Fruit fly (Drosophila melanogaster) whole organism, embryonic: ENCODE measurements around the gene CG4982.
A peak's percentile ranks its signal among the peaks of the same experiment; 100 is the strongest.

Experiments used
- Awh ChIP-seq: fragments of 200-800 bp; sonication (Bioruptor generic); IDR thresholded peaks from 2 replicates; pipeline ENCODE4, ENCODE4 v1.3.6; 2022; ENCODE audit warnings: missing biosample characterization, missing genetic modification characterization
- Blimp-1 ChIP-seq: fragments of 200-800 bp; sonication (Bioruptor generic); optimal IDR thresholded peaks from 3 replicates; lab custom pipeline; 2018; ENCODE audit warnings: missing biosample characterization, missing genetic modification characterization, mild to moderate bottlenecking, moderate library complexity, missing genetic modification reagents
- CG10654 ChIP-seq: fragments of 200-800 bp; sonication (Bioruptor generic); optimal IDR thresholded peaks from 2 replicates; lab custom pipeline; 2016; ENCODE audit warnings: missing biosample characterization, missing genetic modification characterization
- CG11093 ChIP-seq: fragments of 200-800 bp; sonication (Bioruptor generic); IDR thresholded peaks from 3 replicates; pipeline ENCODE4 v1.3.6; 2022; ENCODE audit warnings: missing biosample characterization, missing genetic modification characterization
- CG12769 ChIP-seq: fragments of 200-800 bp; sonication (Bioruptor generic); optimal IDR thresholded peaks from 2 replicates; lab custom pipeline; 2019; ENCODE audit warnings: missing biosample characterization, mild to moderate bottlenecking, missing genetic modification characterization, moderate library complexity
- CG15514 ChIP-seq: fragments of 200-800 bp; sonication (Bioruptor generic); optimal IDR thresholded peaks from 3 replicates; lab custom pipeline; 2017; ENCODE audit warnings: missing biosample characterization, missing genetic modification characterization, mild to moderate bottlenecking, moderate library complexity, missing genetic modification reagents
- CG16813 ChIP-seq: fragments of 200-800 bp; sonication (Bioruptor generic); IDR thresholded peaks from 3 replicates; pipeline ENCODE4 v1.3.6; 2022; ENCODE audit warnings: missing biosample characterization, missing genetic modification characterization; ENCODE audit not compliant: partially characterized antibody
- CG17829 ChIP-seq: fragments of 200-800 bp; optimal IDR thresholded peaks from 2 replicates; lab custom pipeline; 2019; ENCODE audit warnings: missing biosample characterization, mild to moderate bottlenecking, missing genetic modification characterization, moderate library complexity
- CG32532 ChIP-seq: fragments of 200-800 bp; sonication (Bioruptor generic); IDR thresholded peaks from 2 replicates; pipeline ENCODE4 v1.3.6; 2022; ENCODE audit warnings: missing biosample characterization, missing genetic modification characterization
- CG43689 ChIP-seq: fragments of 200-800 bp; sonication (Bioruptor generic); IDR thresholded peaks from 2 replicates; pipeline ENCODE4 v1.3.6; 2022; ENCODE audit warnings: missing biosample characterization, missing genetic modification characterization
- CG5180 ChIP-seq: fragments of 200-800 bp; sonication (Bioruptor generic); optimal IDR thresholded peaks from 3 replicates; lab custom pipeline; 2017; ENCODE audit warnings: missing biosample characterization, missing genetic modification characterization, mild to moderate bottlenecking, moderate library complexity, missing genetic modification reagents
- CG6175 ChIP-seq: fragments of 200-800 bp; sonication (Bioruptor generic); IDR thresholded peaks from 3 replicates; pipeline ENCODE4 v1.3.6; 2022; ENCODE audit warnings: missing biosample characterization, missing genetic modification characterization
- CG7963 ChIP-seq: fragments of 200-800 bp; sonication (Bioruptor generic); IDR thresholded peaks from 3 replicates; pipeline ENCODE4 v1.3.6; 2022; ENCODE audit warnings: missing biosample characterization, missing genetic modification characterization; ENCODE audit not compliant: partially characterized antibody
- CHES-1-like ChIP-seq: fragments of 200-800 bp; sonication (Bioruptor generic); optimal IDR thresholded peaks from 2 replicates; lab custom pipeline; 2016; ENCODE audit warnings: missing biosample characterization, missing genetic modification characterization
- Ets65A ChIP-seq: fragments of 200-800 bp; sonication (Bioruptor generic); peaks from one replicate; lab custom pipeline; 2016; ENCODE audit warnings: missing biosample characterization, missing genetic modification characterization
- Hr51 ChIP-seq, 2 experiments: fragments of 200-800 bp; sonication (Bioruptor generic); optimal IDR thresholded peaks; 2 replicates in 1 of 2; 3 replicates in 1 of 2; lab custom pipeline; 2016 to 2018; ENCODE audit warnings: missing biosample characterization in 2 of 2, missing genetic modification characterization in 2 of 2, mild to moderate bottlenecking in 1 of 2, moderate library complexity in 1 of 2
- Kr ChIP-seq: fragments of 200-800 bp; sonication (Bioruptor generic); optimal IDR thresholded peaks from 2 replicates; lab custom pipeline; 2017; ENCODE audit warnings: missing biosample characterization, mild to moderate bottlenecking, missing genetic modification characterization
- MTF-1 ChIP-seq: fragments of 200-800 bp; sonication (Bioruptor generic); optimal IDR thresholded peaks from 2 replicates; lab custom pipeline; 2018; ENCODE audit warnings: missing biosample characterization, mild to moderate bottlenecking, missing genetic modification characterization, borderline replicate concordance
- Med ChIP-seq: fragments of 200-800 bp; sonication (Bioruptor generic); peaks from one replicate; lab custom pipeline; 2016; ENCODE audit warnings: missing biosample characterization, missing genetic modification characterization, mild to moderate bottlenecking, inconsistent platforms, moderate library complexity
- NC2β ChIP-seq: fragments of 200-800 bp; sonication (Bioruptor generic); optimal IDR thresholded peaks from 2 replicates; lab custom pipeline; 2016; ENCODE audit warnings: missing biosample characterization, missing genetic modification characterization
- Pdp1 ChIP-seq, 2 experiments: fragments of 200-800 bp; sonication (Bioruptor generic); optimal IDR thresholded peaks; 3 replicates each; lab custom pipeline; 2016; ENCODE audit warnings: missing biosample characterization in 2 of 2, missing genetic modification characterization in 2 of 2, mild to moderate bottlenecking in 1 of 2, moderate library complexity in 1 of 2
- chinmo ChIP-seq: fragments of 200-800 bp; sonication (Bioruptor generic); IDR thresholded peaks from 4 replicates; pipeline ENCODE4 v1.3.6; 2022; ENCODE audit warnings: missing biosample characterization, missing genetic modification characterization; ENCODE audit not compliant: partially characterized antibody
- ftz-f1 ChIP-seq: fragments of 200-800 bp; sonication (Bioruptor generic); optimal IDR thresholded peaks from 2 replicates; lab custom pipeline; 2016; ENCODE audit warnings: missing biosample characterization, missing genetic modification characterization
- lab ChIP-seq: fragments of 200-800 bp; sonication (Bioruptor generic); optimal IDR thresholded peaks from 3 replicates; lab custom pipeline; 2017; ENCODE audit warnings: missing biosample characterization, missing genetic modification characterization, mild to moderate bottlenecking, moderate library complexity, missing genetic modification reagents
- lbe ChIP-seq: fragments of 200-800 bp; sonication (Bioruptor generic); optimal IDR thresholded peaks from 2 replicates; lab custom pipeline; 2016; ENCODE audit warnings: missing biosample characterization, mild to moderate bottlenecking, missing genetic modification characterization
- lilli ChIP-seq: fragments of 200-800 bp; sonication (Bioruptor generic); optimal IDR thresholded peaks from 3 replicates; lab custom pipeline; 2016; ENCODE audit warnings: missing biosample characterization, missing genetic modification characterization
- lola ChIP-seq, 3 experiments: fragments of >200 bp in 2 of 3; fragments of 200-800 bp in 1 of 3; sonication (Bioruptor generic) in 1 of 3; optimal IDR thresholded peaks; 2 replicates each; lab custom pipeline; 2017 to 2019; ENCODE audit warnings: missing biosample characterization in 3 of 3, missing genetic modification characterization in 3 of 3, mild to moderate bottlenecking in 1 of 3, moderate library complexity in 1 of 3
- nerfin-1 ChIP-seq: fragments of 200-800 bp; sonication (Bioruptor generic); optimal IDR thresholded peaks from 3 replicates; lab custom pipeline; 2019; ENCODE audit warnings: missing biosample characterization, mild to moderate bottlenecking, missing genetic modification characterization, moderate library complexity
- oc ChIP-seq: fragments of 200-800 bp; sonication (Bioruptor generic); optimal IDR thresholded peaks from 2 replicates; lab custom pipeline; 2018; ENCODE audit warnings: missing biosample characterization, mild to moderate bottlenecking, missing genetic modification characterization, moderate library complexity
- onecut ChIP-seq: fragments of 200-800 bp; sonication (Bioruptor generic); IDR thresholded peaks from 2 replicates; pipeline ENCODE4 v1.3.6; 2022; ENCODE audit warnings: missing biosample characterization, missing genetic modification characterization
- pan ChIP-seq, 4 experiments: fragments of >200 bp in 3 of 4; fragments of 200-800 bp in 1 of 4; sonication (Bioruptor generic) in 1 of 4; optimal IDR thresholded peaks in 3 of 4; IDR thresholded peaks in 1 of 4; 2 replicates each; pipeline versions ENCODE4 v1.3.6 to Lab custom; 2017 to 2022; ENCODE audit warnings: missing biosample characterization in 2 of 4, missing genetic modification characterization in 2 of 4, mixed read lengths in 1 of 4
- pros ChIP-seq: fragments of 200-800 bp; sonication (Bioruptor generic); optimal IDR thresholded peaks from 3 replicates; lab custom pipeline; 2019; ENCODE audit warnings: missing biosample characterization, mild to moderate bottlenecking, missing genetic modification characterization, moderate library complexity
- ro ChIP-seq: fragments of 200-800 bp; sonication (Bioruptor generic); IDR thresholded peaks from 2 replicates; pipeline ENCODE4 v1.3.6; 2022; ENCODE audit warnings: missing biosample characterization, missing genetic modification characterization
- sd ChIP-seq: fragments of 200-800 bp; sonication (Bioruptor generic); optimal IDR thresholded peaks from 3 replicates; lab custom pipeline; 2018; ENCODE audit warnings: missing biosample characterization, mild to moderate bottlenecking, missing genetic modification characterization, moderate library complexity
- slbo ChIP-seq: fragments of 200-800 bp; sonication (Bioruptor generic); IDR thresholded peaks from 2 replicates; pipeline ENCODE4 v1.3.6; 2022; ENCODE audit warnings: missing biosample characterization, missing genetic modification characterization
- tna ChIP-seq: fragments of 200-800 bp; sonication (Bioruptor generic); IDR thresholded peaks from 2 replicates; pipeline ENCODE4 v1.3.6; 2022; ENCODE audit warnings: missing biosample characterization, missing genetic modification characterization; ENCODE audit not compliant: partially characterized antibody
- vvl ChIP-seq: fragments of 200-800 bp; sonication (Bioruptor generic); IDR thresholded peaks from 2 replicates; pipeline ENCODE4 v1.3.6; 2022; ENCODE audit warnings: missing biosample characterization, missing genetic modification characterization

CG4982 gene

dm6 chr3L:16334876-16335275, 33.6 kb downstream of the CG4982 start (continued):
- TF ChIP-seq CG5180 (GFP tag; lab: Kevin White, UChicago) (no peak), MTF-1 (GFP tag; lab: Kevin White, UChicago) (no peak), slbo (GFP tag; lab: Robert Waterston, UW) (no peak), Med (peak; percentile 75), lbe (GFP tag; lab: Kevin White, UChicago) (no peak), NC2β (GFP tag; lab: Kevin White, UChicago) (no peak), tna (GFP tag; lab: Robert Waterston, UW) (no peak; the same call in 1 of the 2 replicates), Pdp1 (GFP tag; optimal IDR thresholded peaks at IDR 0.05; lab: Kevin White, UChicago) (peak in 1 of 2 experiments; percentile 65), lola (GFP tag; optimal IDR thresholded peaks at IDR 0.05; lab: Kevin White, UChicago) (peak in 1 of 3 experiments; percentile 53), CG16813 (GFP tag; lab: Robert Waterston, UW) (no peak), CG15514 (GFP tag; lab: Kevin White, UChicago) (peak; percentile 96), lab (GFP tag; lab: Kevin White, UChicago) (no peak)

dm6 chr3L:16337739-16338138, 36.5 kb downstream of the CG4982 start:
- TF ChIP-seq Blimp-1 (GFP tag; lab: Kevin White, UChicago): peak; percentile 63
- 0 out of 2 replicates have a peak, but pooled peaks have one; percentile 10 for TF ChIP-seq CG32532 (GFP tag; lab: Robert Waterston, UW)
- peak; percentile 2 for TF ChIP-seq Ets65A (GFP tag; lab: Kevin White, UChicago)
- TF ChIP-seq CG43689 (GFP tag; lab: Robert Waterston, UW): 0 out of 2 replicates have a peak, but pooled peaks have one; percentile 10
- peak; percentile 47 for TF ChIP-seq Awh (GFP tag; lab: Robert Waterston, UW)
- peak; percentile 47 for TF ChIP-seq oc (tag; lab: Kevin White, UChicago)
- TF ChIP-seq Med: peak; percentile 20
- peak; percentile 71; the same call in 1 of the 4 replicates for TF ChIP-seq chinmo (GFP tag; lab: Robert Waterston, UW)
- TF ChIP-seq onecut (GFP tag; lab: Robert Waterston, UW): peak; percentile 61
- TF ChIP-seq vvl (GFP tag; lab: Robert Waterston, UW): peak; percentile 83
- peak; percentile 62 for TF ChIP-seq pros (GFP tag; lab: Kevin White, UChicago)
- peak; percentile 68 for TF ChIP-seq CG12769 (tag; lab: Kevin White, UChicago)
- TF ChIP-seq Hr51 (GFP tag; optimal IDR thresholded peaks at IDR 0.05; lab: Kevin White, UChicago): no peak
- TF ChIP-seq CHES-1-like (GFP tag; lab: Kevin White, UChicago): no peak
- peak; percentile 48 for TF ChIP-seq ftz-f1 (GFP tag; lab: Kevin White, UChicago)
- TF ChIP-seq sd (tag; lab: Kevin White, UChicago): peak; percentile 66
- TF ChIP-seq CG6175 (GFP tag; lab: Robert Waterston, UW): 0 out of 3 replicates have a peak, but pooled peaks have one; percentile 25
- TF ChIP-seq lilli (GFP tag; lab: Kevin White, UChicago): no peak
- TF ChIP-seq CG7963: no peak

dm6 chr3L:16338703-16339102, 37.5 kb downstream of the CG4982 start, which contains the start of gene CG4998:
CG4998 (plus strand) TSS chr3L:16339003.
- TF ChIP-seq CG17829 (tag; lab: Kevin White, UChicago): no peak
- peak; percentile 8 for TF ChIP-seq Blimp-1 (GFP tag; lab: Kevin White, UChicago)
- no peak for TF ChIP-seq CG11093 (GFP tag; lab: Robert Waterston, UW)
- TF ChIP-seq CG10654: no peak
- TF ChIP-seq pan (optimal IDR thresholded peaks at IDR 0.05; lab: Kevin White, UChicago): no peak
- TF ChIP-seq pan (GFP tag; optimal IDR thresholded peaks at IDR 0.05 in 1 of 2, IDR thresholded peaks at IDR 0.05 in 1 of 2): peak in 1 of 2 experiments; percentile 14
- TF ChIP-seq CG12769 (tag; lab: Kevin White, UChicago): peak; percentile 8
- TF ChIP-seq ro (GFP tag; lab: Robert Waterston, UW): no peak
- no peak for TF ChIP-seq Kr (GFP tag; lab: Kevin White, UChicago)
- no peak for TF ChIP-seq nerfin-1 (tag; lab: Kevin White, UChicago)
